Worm (Caenorhabditis elegans): ENCODE measurements around the gene R05G9R.1.

DNA sequence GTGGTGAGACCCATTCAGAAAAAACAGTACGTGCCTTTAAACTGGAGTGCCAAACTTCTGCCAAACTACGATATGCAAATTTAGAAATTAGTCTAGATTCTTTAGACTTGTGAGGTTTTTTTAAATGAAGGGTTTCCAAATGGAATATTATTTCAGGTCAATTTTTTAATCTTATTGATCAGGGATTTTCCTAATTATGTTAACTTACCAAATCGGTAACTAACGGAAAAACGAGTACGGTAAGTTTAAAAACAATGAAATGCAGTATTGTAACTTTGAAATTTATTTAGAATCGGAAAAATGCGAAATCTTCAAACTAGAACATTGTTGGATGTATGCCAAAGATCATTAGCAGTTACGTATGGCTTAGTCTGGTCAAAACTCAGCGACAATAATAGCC lies 2.5 kb upstream of the R05G9R.1 start, which contains the start of gene C56E6.7:
- no peak for TF ChIP-seq php-3 (GFP tag; IDR thresholded peaks at IDR 0.05)
- no peak for TF ChIP-seq rbr-2 (tag; optimal IDR thresholded peaks at IDR 0.05)
- TF ChIP-seq nhr-77 (tag; optimal IDR thresholded peaks at IDR 0.05), result no peak
- no peak for TF ChIP-seq daf-12 (tag; optimal IDR thresholded peaks at IDR 0.05)
- TF ChIP-seq nhr-10 (tag; optimal IDR thresholded peaks at IDR 0.05), result no peak
- no peak for TF ChIP-seq nhr-25 (tag; optimal IDR thresholded peaks at IDR 0.05; ENCODE audit: borderline replicate concordance, insufficient read depth)
- no peak for TF ChIP-seq snpc-4 (tag; optimal IDR thresholded peaks at IDR 0.05)
